Fruit fly (Drosophila melanogaster): ENCODE results near the gene Pburs.
A peak's percentile ranks its signal among the peaks of the same experiment; 100 is the strongest.

Pburs gene

dm6 chr2L:14386522-14386921 is 30.6 kb downstream of the Pburs start (continued):
- TF ChIP-seq gcm (GFP tag; optimal IDR thresholded peaks at IDR 0.05) (no peak), CG14710 (tag; optimal IDR thresholded peaks at IDR 0.05) (peak; percentile 36), HLH4C (GFP tag; IDR thresholded peaks at IDR 0.05; ENCODE audit: partially characterized antibody) (no peak), org-1 (GFP tag; optimal IDR thresholded peaks at IDR 0.05) (no peak), CG8089 (GFP tag; optimal IDR thresholded peaks at IDR 0.05) (no peak), Poxn (GFP tag; IDR thresholded peaks at IDR 0.05) (no peak), Six4 (GFP tag; optimal IDR thresholded peaks at IDR 0.05) (no peak), Hr3 (GFP tag; optimal IDR thresholded peaks at IDR 0.05) (no peak), CG4360 (GFP tag; IDR thresholded peaks at IDR 0.05) (no peak), klu (GFP tag; IDR thresholded peaks at IDR 0.05) (no peak), CG10543 (GFP tag; optimal IDR thresholded peaks at IDR 0.05) (no peak), Bgb (GFP tag; IDR thresholded peaks at IDR 0.05; ENCODE audit: partially characterized antibody) (no peak), CG11560 (tag; IDR thresholded peaks at IDR 0.05) (no peak), nerfin-1 (tag; optimal IDR thresholded peaks at IDR 0.05) (no peak), kay (GFP tag; optimal IDR thresholded peaks at IDR 0.05) (no peak), wor (GFP tag; IDR thresholded peaks at IDR 0.05) (no peak), Sox100B (GFP tag; optimal IDR thresholded peaks at IDR 0.05) (no peak), ATbp (GFP tag; optimal IDR thresholded peaks at IDR 0.05) (no peak), odd (GFP tag; optimal IDR thresholded peaks at IDR 0.05) (no peak), Rx (GFP tag; IDR thresholded peaks at IDR 0.05) (no peak), Adf1 (GFP tag; IDR thresholded peaks at IDR 0.05) (no peak), CG11093 (GFP tag; IDR thresholded peaks at IDR 0.05) (no peak), CG14050 (GFP tag; IDR thresholded peaks at IDR 0.05) (no peak), CG12659 (GFP tag; optimal IDR thresholded peaks at IDR 0.05) (no peak), Meics (GFP tag; optimal IDR thresholded peaks at IDR 0.05) (no peak), Taf1 (GFP tag; IDR thresholded peaks at IDR 0.05) (no peak), E2f1 (GFP tag; IDR thresholded peaks at IDR 0.05) (no peak), CHES-1-like (GFP tag; optimal IDR thresholded peaks at IDR 0.05) (no peak), lbe (GFP tag; optimal IDR thresholded peaks at IDR 0.05) (peak; percentile 93), CG5245 (GFP tag; optimal IDR thresholded peaks at IDR 0.05) (no peak), CG10366 (GFP tag; IDR thresholded peaks at IDR 0.05) (no peak), CG4707 (GFP tag; optimal IDR thresholded peaks at IDR 0.05) (no peak), CG3726 (GFP tag; IDR thresholded peaks at IDR 0.05) (no peak), crol (GFP tag; IDR thresholded peaks at IDR 0.05) (no peak), salm (tag; optimal IDR thresholded peaks at IDR 0.05) (no peak), Hr51 (GFP tag; optimal IDR thresholded peaks at IDR 0.05) (no peak), CG17912 (GFP tag; optimal IDR thresholded peaks at IDR 0.05) (no peak), dimm (GFP tag; IDR thresholded peaks at IDR 0.05) (no peak), Sox102F (GFP tag; optimal IDR thresholded peaks at IDR 0.05) (no peak), E2f2 (GFP tag; IDR thresholded peaks at IDR 0.05) (no peak), lmd (GFP tag; IDR thresholded peaks at IDR 0.05) (no peak; the same call in 1 of the 2 replicates), amos (GFP tag; IDR thresholded peaks at IDR 0.05; ENCODE audit: partially characterized antibody) (no peak), cwo (GFP tag; optimal IDR thresholded peaks at IDR 0.05) (no peak), CG14667 (GFP tag; IDR thresholded peaks at IDR 0.05) (no peak), Oli (tag; optimal IDR thresholded peaks at IDR 0.05) (peak; percentile 34), CG18599 (GFP tag; optimal IDR thresholded peaks at IDR 0.05) (no peak), CG6854 (GFP tag; optimal IDR thresholded peaks at IDR 0.05) (no peak), disco-r (GFP tag; optimal IDR thresholded peaks at IDR 0.05) (no peak), pros (GFP tag; optimal IDR thresholded peaks at IDR 0.05) (no peak), Nf-YB (GFP tag; optimal IDR thresholded peaks at IDR 0.05) (no peak), Gug (GFP tag; IDR thresholded peaks at IDR 0.05) (no peak), slp2 (GFP tag; optimal IDR thresholded peaks at IDR 0.05) (no peak)
